Worm (Caenorhabditis elegans) whole organism, late embryonic: ENCODE data around the gene T24H10.1.

Experiments used
- C08G9.2 ChIP-seq: sonication (generic microtip); optimal IDR thresholded peaks from 2 replicates; lab custom pipeline; 2016; ENCODE audit warnings: mild to moderate bottlenecking, missing genetic modification characterization, moderate library complexity, missing compliant biosample characterization
- K02D7.2 ChIP-seq: sonication (generic microtip); optimal IDR thresholded peaks from 2 replicates; lab custom pipeline; 2017; ENCODE audit warnings: mild to moderate bottlenecking, missing genetic modification characterization, missing compliant biosample characterization
- K09A11.1 ChIP-seq: sonication (generic microtip); optimal IDR thresholded peaks from 2 replicates; lab custom pipeline; 2017; ENCODE audit warnings: antibody characterized with exemption, mild to moderate bottlenecking, missing genetic modification characterization, missing compliant biosample characterization; ENCODE audit not compliant: insufficient read depth
- T23F11.4 ChIP-seq: fragments of 200-800 bp; sonication (Bioruptor generic); optimal IDR thresholded peaks from 2 replicates; lab custom pipeline; 2018; ENCODE audit warnings: mild to moderate bottlenecking, missing genetic modification characterization, missing compliant biosample characterization
- Y22D7AL.16 ChIP-seq: sonication (generic microtip); optimal IDR thresholded peaks from 2 replicates; lab custom pipeline; 2016; ENCODE audit warnings: missing genetic modification characterization, missing compliant biosample characterization
- ceh-14 ChIP-seq: sonication (generic microtip); optimal IDR thresholded peaks from 2 replicates; lab custom pipeline; 2016; ENCODE audit warnings: missing genotype, missing genetic modification characterization, missing compliant biosample characterization
- ceh-2 ChIP-seq: sonication (generic microtip); optimal IDR thresholded peaks from 2 replicates; lab custom pipeline; 2016; ENCODE audit warnings: missing genotype, missing genetic modification characterization, missing compliant biosample characterization
- ceh-22 ChIP-seq: sonication (generic microtip); optimal IDR thresholded peaks from 2 replicates; lab custom pipeline; 2017; ENCODE audit warnings: missing biosample characterization, missing genetic modification characterization
- ceh-24 ChIP-seq: sonication (generic microtip); optimal IDR thresholded peaks from 2 replicates; lab custom pipeline; 2016; ENCODE audit warnings: mild to moderate bottlenecking, missing genetic modification characterization, missing compliant biosample characterization
- ceh-30 ChIP-seq: fragments of 150-350 bp; optimal IDR thresholded peaks from 2 replicates; lab custom pipeline; 2014; ENCODE audit warnings: missing biosample characterization, missing genetic modification characterization
- ceh-48 ChIP-seq: sonication (generic microtip); optimal IDR thresholded peaks from 2 replicates; lab custom pipeline; 2016; ENCODE audit warnings: missing genetic modification characterization, inconsistent platforms, missing compliant biosample characterization
- ceh-6 ChIP-seq: fragments of 200-800 bp; sonication (Bioruptor generic); optimal IDR thresholded peaks from 2 replicates; lab custom pipeline; 2018; ENCODE audit warnings: mild to moderate bottlenecking, missing genetic modification characterization, missing compliant biosample characterization
- che-1 ChIP-seq: sonication (generic microtip); optimal IDR thresholded peaks from 2 replicates; lab custom pipeline; 2016; ENCODE audit warnings: mild to moderate bottlenecking, missing genetic modification characterization, missing compliant biosample characterization
- elt-2 ChIP-seq: sonication (generic microtip); optimal IDR thresholded peaks from 2 replicates; lab custom pipeline; 2016; ENCODE audit warnings: missing genetic modification reagents, missing genetic modification characterization, missing compliant biosample characterization
- fkh-6 ChIP-seq: sonication (generic microtip); optimal IDR thresholded peaks from 2 replicates; lab custom pipeline; 2016; ENCODE audit warnings: missing genetic modification characterization, missing compliant biosample characterization
- gmeb-2 ChIP-seq: sonication (generic microtip); optimal IDR thresholded peaks from 2 replicates; lab custom pipeline; 2016; ENCODE audit warnings: missing genetic modification characterization, inconsistent platforms, missing compliant biosample characterization
- hlh-8 ChIP-seq: sonication (generic microtip); optimal IDR thresholded peaks from 2 replicates; lab custom pipeline; 2016; ENCODE audit warnings: missing genotype, missing genetic modification characterization, missing compliant biosample characterization
- mec-3 ChIP-seq: sonication (generic microtip); optimal IDR thresholded peaks from 2 replicates; lab custom pipeline; 2016; ENCODE audit warnings: borderline replicate concordance, missing genetic modification characterization, missing compliant biosample characterization
- nfya-1 ChIP-seq: sonication (generic microtip); optimal IDR thresholded peaks from 2 replicates; lab custom pipeline; 2017; ENCODE audit warnings: missing genetic modification characterization, mild to moderate bottlenecking, missing compliant biosample characterization, antibody characterized with exemption, moderate library complexity
- nhr-232 ChIP-seq: sonication (generic microtip); optimal IDR thresholded peaks from 2 replicates; lab custom pipeline; 2016; ENCODE audit warnings: missing genetic modification characterization, missing compliant biosample characterization
- pag-3 ChIP-seq: sonication (generic microtip); optimal IDR thresholded peaks from 2 replicates; lab custom pipeline; 2016; ENCODE audit warnings: missing compliant biosample characterization, missing genetic modification characterization, borderline replicate concordance
- pat-9 ChIP-seq: fragments of 200-800 bp; sonication (Bioruptor generic); optimal IDR thresholded peaks from 2 replicates; lab custom pipeline; 2018; ENCODE audit warnings: mild to moderate bottlenecking, missing genetic modification characterization, moderate library complexity, missing compliant biosample characterization
- pqm-1 ChIP-seq: sonication (generic microtip); optimal IDR thresholded peaks from 2 replicates; lab custom pipeline; 2016; ENCODE audit warnings: missing genetic modification characterization, missing compliant biosample characterization
- ref-2 ChIP-seq: sonication (generic microtip); optimal IDR thresholded peaks from 2 replicates; lab custom pipeline; 2016; ENCODE audit warnings: missing genetic modification characterization, missing compliant biosample characterization
- sdc-2 ChIP-seq: sonication (generic microtip); optimal IDR thresholded peaks from 2 replicates; lab custom pipeline; 2016; ENCODE audit warnings: missing genotype, missing genetic modification characterization, missing compliant biosample characterization
- sox-2 ChIP-seq: fragments of 200-800 bp; sonication (Bioruptor generic); IDR thresholded peaks from 2 replicates; pipeline ENCODE4 v1.3.6; 2022; ENCODE audit warnings: missing genetic modification reagents, missing genetic modification characterization, missing compliant biosample characterization
- sox-4 ChIP-seq: sonication (generic microtip); optimal IDR thresholded peaks from 2 replicates; lab custom pipeline; 2017; ENCODE audit warnings: mild to moderate bottlenecking, missing genetic modification characterization, inconsistent platforms, missing compliant biosample characterization
- syd-9 ChIP-seq: sonication (generic microtip); optimal IDR thresholded peaks from 2 replicates; lab custom pipeline; 2016; ENCODE audit warnings: mild to moderate bottlenecking, missing genetic modification characterization, moderate library complexity, missing compliant biosample characterization
- tbx-7 ChIP-seq: sonication (generic microtip); optimal IDR thresholded peaks from 2 replicates; lab custom pipeline; 2016; ENCODE audit warnings: missing genotype, missing genetic modification characterization, missing compliant biosample characterization
- unc-3 ChIP-seq, 2 experiments: fragments of 200-800 bp in 1 of 2; sonication (Bioruptor generic) in 1 of 2; sonication (generic microtip) in 1 of 2; conservative IDR thresholded peaks in 1 of 2; optimal IDR thresholded peaks in 1 of 2; 2 replicates each; pipeline versions ENCODE4 v1.3.6 to Lab custom; 2016 to 2022; ENCODE audit warnings: missing compliant biosample characterization in 2 of 2, missing genetic modification characterization in 2 of 2, missing genetic modification reagents in 1 of 2
- unc-42 ChIP-seq: sonication (generic microtip); optimal IDR thresholded peaks from 2 replicates; lab custom pipeline; 2016; ENCODE audit warnings: missing genotype, missing genetic modification characterization, missing compliant biosample characterization

Gene T24H10.1

DNA sequence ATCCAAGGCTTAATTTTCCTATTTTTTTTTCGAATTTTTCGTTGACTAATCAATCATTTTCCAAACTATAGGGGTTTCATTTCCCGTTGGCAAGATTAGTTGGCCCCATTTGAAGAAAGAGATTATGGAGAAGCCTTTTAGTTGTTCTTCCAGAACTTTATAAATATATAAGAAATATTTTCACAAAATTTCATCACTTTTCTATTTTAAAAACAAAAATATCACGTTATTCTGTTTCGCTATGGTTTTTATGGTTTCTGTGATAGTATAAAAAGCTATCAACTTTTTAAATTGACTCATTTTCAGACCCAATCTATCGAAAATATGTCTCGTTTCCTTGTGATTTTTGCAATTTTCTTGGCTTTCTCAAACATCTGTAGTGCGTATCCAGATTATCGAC, 36.7 kb downstream of the T24H10.1 start, which contains the start of gene nlp-78:
TSS of gene nlp-78 (plus strand) at position 301 of the 400 bp plus-strand sequence.
- TF ChIP-seq gmeb-2 (tag; lab: Kevin White, UChicago): no peak
- TF ChIP-seq nfya-1 (tag; lab: Kevin White, UChicago): no peak
- TF ChIP-seq T23F11.4 (GFP tag; lab: Kevin White, UChicago): no peak
- no peak for TF ChIP-seq unc-3 (GFP tag; conservative IDR thresholded peaks at IDR 0.05; lab: Robert Waterston, UW)
- TF ChIP-seq unc-3 (tag; optimal IDR thresholded peaks at IDR 0.05; lab: Kevin White, UChicago): no peak
- no peak for TF ChIP-seq ceh-6
- TF ChIP-seq sox-2 (GFP tag; lab: Robert Waterston, UW): no peak
- TF ChIP-seq ref-2: no peak

DNA sequence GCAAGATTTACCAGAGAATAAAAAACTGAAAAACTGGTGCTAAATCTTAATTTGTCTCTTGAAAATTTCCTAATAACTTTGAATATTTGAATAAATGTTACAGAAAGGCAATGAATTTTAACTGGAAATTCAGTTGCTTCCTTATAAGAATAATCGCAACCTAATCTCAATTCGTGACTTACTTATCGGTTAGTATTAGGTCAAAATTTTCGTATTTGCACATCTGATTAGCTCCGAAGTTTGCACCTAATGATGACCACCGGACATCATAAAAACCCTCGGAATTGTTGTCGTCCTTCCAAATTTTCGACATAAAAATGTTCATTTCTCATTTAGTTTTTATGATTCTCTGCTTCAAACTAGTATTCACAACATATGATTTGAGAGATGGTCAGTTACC, 38.6 kb downstream of the T24H10.1 start, which contains the start of gene C16D2.3:
TSS of gene C16D2.3 (plus strand) at position 301 of the 400 bp plus-strand sequence.
- TF ChIP-seq sdc-2 (tag; lab: Kevin White, UChicago) (no peak), elt-2 (tag; lab: Kevin White, UChicago) (no peak), sox-4 (tag; lab: Kevin White, UChicago) (no peak), fkh-6 (no peak)
- TF ChIP-seq, all 69 proteins: peak for 0

ce11 chrII:9139172-9139700, 40.1 kb downstream of the T24H10.1 start, which contains the start of gene Y9C2UA.1:
Gene Y9C2UA.1 (plus strand): TSS chrII:9139650.
- TF ChIP-seq pag-3 (tag; lab: Kevin White, UChicago): no peak
- no peak for TF ChIP-seq ceh-30
- TF ChIP-seq elt-2 (tag; lab: Kevin White, UChicago): no peak
- no peak for TF ChIP-seq ceh-24
- TF ChIP-seq sdc-2 (tag; lab: Kevin White, UChicago): no peak
- no peak for TF ChIP-seq pat-9 (tag; lab: Kevin White, UChicago)
- no peak for TF ChIP-seq sox-4 (tag; lab: Kevin White, UChicago)
- TF ChIP-seq ceh-14 (tag; lab: Kevin White, UChicago): no peak
- TF ChIP-seq unc-42: no peak

DNA sequence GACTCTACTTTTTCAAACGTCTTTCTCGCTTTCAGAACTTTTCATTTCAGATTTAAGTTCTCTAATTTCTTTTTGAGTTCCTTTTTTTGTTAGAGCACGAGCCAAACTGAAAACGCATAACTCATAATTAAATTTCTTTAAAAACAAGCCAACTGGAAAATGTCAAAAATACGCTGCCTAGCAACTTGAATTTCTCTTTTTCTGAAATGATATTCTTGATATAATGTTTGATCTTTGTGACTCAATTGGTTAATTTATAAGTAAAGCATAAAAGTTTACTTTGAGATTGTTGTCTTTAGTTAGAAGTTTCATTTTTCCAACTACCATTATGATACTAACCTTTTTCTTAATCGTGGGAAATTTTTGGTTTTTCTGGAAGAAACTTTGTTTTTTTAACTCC, 41.9 kb downstream of the T24H10.1 start:
- TF ChIP-seq sox-2 (GFP tag; lab: Robert Waterston, UW): no peak
- TF ChIP-seq tbx-7 (tag; lab: Kevin White, UChicago): no peak
- no peak for TF ChIP-seq K09A11.1 (tag; lab: Kevin White, UChicago)
- TF ChIP-seq nfya-1 (tag; lab: Kevin White, UChicago): no peak
- TF ChIP-seq ceh-30: no peak
- TF ChIP-seq mec-3 (tag; lab: Kevin White, UChicago): no peak
- no peak for TF ChIP-seq Y22D7AL.16 (tag; lab: Kevin White, UChicago)
- TF ChIP-seq che-1 (tag; lab: Kevin White, UChicago): no peak
- TF ChIP-seq ceh-2 (tag; lab: Kevin White, UChicago): no peak
- TF ChIP-seq hlh-8 (tag; lab: Kevin White, UChicago): no peak
- no peak for TF ChIP-seq nhr-232 (tag; lab: Kevin White, UChicago)
- TF ChIP-seq sox-4 (tag; lab: Kevin White, UChicago): no peak
- TF ChIP-seq, all 69 proteins: peak for 0

DNA sequence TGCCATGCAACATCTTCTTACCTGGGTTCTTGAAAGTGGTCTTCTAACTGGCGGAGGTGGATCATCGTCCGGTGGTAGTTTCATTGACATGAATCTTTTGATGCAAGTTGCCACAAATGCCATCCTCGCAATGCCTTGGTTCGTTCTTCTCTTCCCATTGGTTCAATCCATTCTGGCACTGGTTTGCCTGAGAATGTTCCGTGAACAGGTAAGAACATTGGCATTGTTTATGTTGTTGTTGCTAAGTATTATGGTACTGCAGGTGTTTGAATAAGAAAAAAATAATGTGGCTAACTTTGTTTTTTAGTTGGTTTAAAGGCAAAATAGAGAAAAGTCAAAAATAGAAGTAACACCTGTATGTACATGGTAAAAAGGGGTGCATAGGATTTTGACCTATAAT, 44.6 kb downstream of the T24H10.1 start:
- TF ChIP-seq fkh-6 (no peak), C08G9.2 (no peak), pat-9 (tag; lab: Kevin White, UChicago) (no peak), syd-9 (tag; lab: Kevin White, UChicago) (no peak), pqm-1 (no peak), ceh-48 (no peak), ceh-22 (tag; lab: Kevin White, UChicago) (no peak), gmeb-2 (tag; lab: Kevin White, UChicago) (no peak), K02D7.2 (tag; lab: Kevin White, UChicago) (no peak)
